Fruit fly (Drosophila melanogaster) whole organism, pupa: Measurements from ENCODE around the gene D2hgdh.

Experiments used
- CG12605 ChIP-seq: fragments of 200-800 bp; sonication (Bioruptor generic); IDR thresholded peaks from 2 replicates; pipeline ENCODE4 v1.3.6; 2022; ENCODE audit warnings: missing biosample characterization, missing genetic modification characterization
- CG13204 ChIP-seq: fragments of 200-800 bp; sonication (Bioruptor generic); optimal IDR thresholded peaks from 2 replicates; lab custom pipeline; 2018; ENCODE audit warnings: missing biosample characterization, mild to moderate bottlenecking, missing genetic modification characterization, moderate library complexity
- CG17806 ChIP-seq: fragments of 200-800 bp; sonication (Bioruptor generic); optimal IDR thresholded peaks from 2 replicates; lab custom pipeline; 2018; ENCODE audit warnings: missing biosample characterization, mild to moderate bottlenecking, missing genetic modification characterization, moderate library complexity
- CG34367 ChIP-seq: fragments of 200-800 bp; sonication (Bioruptor generic); optimal IDR thresholded peaks from 2 replicates; lab custom pipeline; 2018; ENCODE audit warnings: missing biosample characterization, mild to moderate bottlenecking, missing genetic modification characterization
- CG8159 ChIP-seq: fragments of 200-800 bp; sonication (Bioruptor generic); optimal IDR thresholded peaks from 3 replicates; lab custom pipeline; 2018; ENCODE audit warnings: missing biosample characterization, mild to moderate bottlenecking, missing genetic modification characterization, moderate library complexity
- CG8301 ChIP-seq: fragments of 200-800 bp; sonication (Bioruptor generic); optimal IDR thresholded peaks from 2 replicates; lab custom pipeline; 2018; ENCODE audit warnings: missing biosample characterization, mild to moderate bottlenecking, missing genetic modification characterization
- Pif1B ChIP-seq: fragments of 200-800 bp; sonication (Bioruptor generic); optimal IDR thresholded peaks from 3 replicates; lab custom pipeline; 2016; ENCODE audit warnings: missing biosample characterization, missing genetic modification characterization
- rn ChIP-seq: fragments of 200-800 bp; sonication (Bioruptor generic); IDR thresholded peaks from 2 replicates; pipeline ENCODE4 v1.3.6; 2022; ENCODE audit warnings: missing biosample characterization, missing genetic modification characterization

DNA sequence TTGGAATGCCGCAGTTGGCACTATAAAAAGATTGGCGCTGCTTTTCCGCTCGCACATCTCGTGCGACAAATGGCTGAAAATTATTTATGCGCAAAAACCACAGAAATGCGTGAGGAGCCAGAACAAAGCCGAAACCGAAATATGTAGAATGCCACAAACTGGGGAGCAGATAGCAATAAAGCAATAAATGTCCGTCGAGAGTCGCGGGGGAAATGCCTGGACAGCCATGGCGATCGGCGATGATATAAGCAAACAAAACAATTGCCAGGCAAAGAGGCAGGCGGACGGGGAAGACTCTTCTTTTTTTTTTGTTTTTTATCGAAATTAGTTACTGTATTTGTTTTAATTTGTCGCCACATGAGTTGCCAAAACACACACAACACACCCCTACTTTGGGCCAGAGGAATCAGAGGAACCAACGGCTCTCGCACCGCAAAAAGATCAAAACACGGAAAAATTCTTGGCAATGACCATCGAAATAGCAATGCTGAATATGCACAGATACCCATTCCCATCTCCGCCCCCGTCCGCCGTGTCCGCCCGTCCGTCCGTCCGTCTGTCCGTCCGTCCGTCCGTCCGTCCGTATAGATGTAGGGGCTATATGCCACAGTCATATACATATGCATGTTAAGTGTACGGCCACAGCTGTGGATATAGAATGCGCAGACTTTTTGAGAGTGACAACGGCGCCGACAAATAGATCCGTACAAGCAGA lies 27.4 kb downstream of the D2hgdh start:
- TF ChIP-seq CG17806 (tag; lab: Kevin White, UChicago) (no peak), CG13204 (no peak), rn (GFP tag; lab: Robert Waterston, UW) (no peak), Pif1B (GFP tag; lab: Kevin White, UChicago) (no peak), CG34367 (tag; lab: Kevin White, UChicago) (no peak), CG8301 (tag; lab: Kevin White, UChicago) (no peak), CG8159 (no peak), CG12605 (GFP tag; lab: Robert Waterston, UW) (no peak)
